Fruit fly (Drosophila melanogaster) whole organism, embryonic: Measurements from ENCODE around the gene ohgt.

ENCODE experiments used
- ATbp ChIP-seq: fragments of 200-800 bp; sonication (Bioruptor generic); optimal IDR thresholded peaks from 2 replicates; lab custom pipeline; 2017; ENCODE audit warnings: missing biosample characterization, mild to moderate bottlenecking, missing genetic modification characterization, missing genetic modification reagents
- Asciz ChIP-seq: fragments of 200-800 bp; sonication (Bioruptor generic); optimal IDR thresholded peaks from 2 replicates; lab custom pipeline; 2017; ENCODE audit warnings: missing biosample characterization, mild to moderate bottlenecking, missing genetic modification characterization, missing genetic modification reagents
- Atf3 ChIP-seq: fragments of 200-800 bp; sonication (Bioruptor generic); optimal IDR thresholded peaks from 3 replicates; lab custom pipeline; 2016; ENCODE audit warnings: missing biosample characterization, missing genetic modification characterization
- CG10321 ChIP-seq: fragments of 200-800 bp; sonication (Bioruptor generic); IDR thresholded peaks from 2 replicates; pipeline ENCODE4 v1.3.6; 2022; ENCODE audit warnings: missing biosample characterization, missing genetic modification characterization
- CG11398 ChIP-seq: fragments of 200-800 bp; sonication (Bioruptor generic); optimal IDR thresholded peaks from 2 replicates; lab custom pipeline; 2016; ENCODE audit warnings: missing biosample characterization, missing genetic modification characterization
- CG13296 ChIP-seq: fragments of 200-800 bp; sonication (Bioruptor generic); optimal IDR thresholded peaks from 3 replicates; lab custom pipeline; 2018; ENCODE audit warnings: missing biosample characterization, mild to moderate bottlenecking, missing genetic modification characterization
- CG13624 ChIP-seq: fragments of 200-800 bp; sonication (Bioruptor generic); optimal IDR thresholded peaks from 2 replicates; lab custom pipeline; 2016; ENCODE audit warnings: missing biosample characterization, missing genetic modification characterization
- CG17385 ChIP-seq: fragments of 200-800 bp; sonication (Bioruptor generic); optimal IDR thresholded peaks from 3 replicates; lab custom pipeline; 2018; ENCODE audit warnings: missing biosample characterization, mild to moderate bottlenecking, missing genetic modification characterization
- CG2678 ChIP-seq: fragments of 200-800 bp; sonication (Bioruptor generic); optimal IDR thresholded peaks from 3 replicates; lab custom pipeline; 2019; ENCODE audit warnings: missing biosample characterization, mild to moderate bottlenecking, missing genetic modification characterization, moderate library complexity
- CG30020 ChIP-seq: fragments of 200-800 bp; optimal IDR thresholded peaks from 2 replicates; lab custom pipeline; 2019; ENCODE audit warnings: missing biosample characterization, mild to moderate bottlenecking, missing genetic modification characterization, moderate library complexity
- CG31365 ChIP-seq: fragments of 200-800 bp; sonication (Bioruptor generic); optimal IDR thresholded peaks from 2 replicates; lab custom pipeline; 2018; ENCODE audit warnings: missing biosample characterization, mild to moderate bottlenecking, missing genetic modification characterization
- CG32767 ChIP-seq: fragments of 200-800 bp; sonication (Bioruptor generic); IDR thresholded peaks from 2 replicates; pipeline ENCODE4 v1.3.6; 2022; ENCODE audit warnings: missing biosample characterization, missing genetic modification characterization
- CG34376 ChIP-seq: fragments of 200-800 bp; sonication (Bioruptor generic); optimal IDR thresholded peaks from 2 replicates; lab custom pipeline; 2018; ENCODE audit warnings: missing biosample characterization, mild to moderate bottlenecking, missing genetic modification characterization
- CG4707 ChIP-seq: fragments of 200-800 bp; sonication (Bioruptor generic); optimal IDR thresholded peaks from 2 replicates; lab custom pipeline; 2018; ENCODE audit warnings: missing biosample characterization, mild to moderate bottlenecking, missing genetic modification characterization, moderate library complexity
- CG6254 ChIP-seq: fragments of 200-800 bp; sonication (Bioruptor generic); optimal IDR thresholded peaks from 3 replicates; lab custom pipeline; 2017; ENCODE audit warnings: mild to moderate bottlenecking, missing biosample characterization, missing genetic modification reagents, missing genetic modification characterization
- CG8290 ChIP-seq, 3 experiments: fragments of 200-800 bp; sonication (Bioruptor generic); optimal IDR thresholded peaks; 2 replicates each; lab custom pipeline; 2016 to 2019; ENCODE audit warnings: missing biosample characterization in 3 of 3, missing genetic modification characterization in 3 of 3, mild to moderate bottlenecking in 2 of 3, moderate library complexity in 1 of 3
- CrebB ChIP-seq: fragments of 200-800 bp; sonication (Bioruptor generic); optimal IDR thresholded peaks from 3 replicates; lab custom pipeline; 2018; ENCODE audit warnings: missing biosample characterization, mild to moderate bottlenecking, missing genetic modification characterization
- Dbx ChIP-seq: fragments of 200-800 bp; sonication (Bioruptor generic); IDR thresholded peaks from 3 replicates; pipeline ENCODE4 v1.3.6; 2022; ENCODE audit warnings: missing biosample characterization, missing genetic modification characterization
- Deaf1 ChIP-seq: fragments of 200-800 bp; optimal IDR thresholded peaks from 3 replicates; lab custom pipeline; 2019; ENCODE audit warnings: missing biosample characterization, mild to moderate bottlenecking, missing genetic modification characterization, moderate library complexity
- Dll ChIP-seq: fragments of 200-800 bp; sonication (Bioruptor generic); IDR thresholded peaks from 4 replicates; pipeline ENCODE4 v1.3.6; 2022; ENCODE audit warnings: missing biosample characterization, missing genetic modification characterization; ENCODE audit not compliant: partially characterized antibody
- E2f2 ChIP-seq: fragments of 200-800 bp; sonication (Bioruptor generic); IDR thresholded peaks from 2 replicates; pipeline ENCODE4 v1.3.6; 2022; ENCODE audit warnings: missing biosample characterization, missing genetic modification characterization
- Eip74EF ChIP-seq, 2 experiments: fragments of 200-800 bp in 1 of 2; fragments of >200 bp in 1 of 2; sonication (Bioruptor generic) in 1 of 2; optimal IDR thresholded peaks; 2 replicates each; lab custom pipeline; 2017 to 2019; ENCODE audit warnings: missing biosample characterization in 2 of 2, missing genetic modification characterization in 2 of 2, mild to moderate bottlenecking in 1 of 2, moderate library complexity in 1 of 2
- Ets65A ChIP-seq: fragments of 200-800 bp; sonication (Bioruptor generic); peaks from one replicate; lab custom pipeline; 2016; ENCODE audit warnings: missing biosample characterization, missing genetic modification characterization
- HLHmδ ChIP-seq: fragments of 200-800 bp; sonication (Bioruptor generic); optimal IDR thresholded peaks from 2 replicates; lab custom pipeline; 2018; ENCODE audit warnings: missing biosample characterization, mild to moderate bottlenecking, missing genetic modification characterization, moderate library complexity
- Mad ChIP-seq: fragments of 200-800 bp; sonication (Bioruptor generic); optimal IDR thresholded peaks from 2 replicates; lab custom pipeline; 2016; ENCODE audit warnings: missing biosample characterization, missing genetic modification characterization
- Meics ChIP-seq: fragments of 200-800 bp; sonication (Bioruptor generic); optimal IDR thresholded peaks from 2 replicates; lab custom pipeline; 2017; ENCODE audit warnings: missing biosample characterization, mild to moderate bottlenecking, missing genetic modification characterization
- Scr ChIP-seq: fragments of 200-800 bp; sonication (Bioruptor generic); IDR thresholded peaks from 2 replicates; pipeline ENCODE4 v1.3.6; 2022; ENCODE audit warnings: missing biosample characterization, missing genetic modification characterization; ENCODE audit not compliant: partially characterized antibody
- Sry-δ ChIP-seq: fragments of 200-800 bp; sonication (Bioruptor generic); optimal IDR thresholded peaks from 2 replicates; lab custom pipeline; 2016; ENCODE audit warnings: missing biosample characterization, missing genetic modification characterization
- Ssrp ChIP-seq: fragments of 200-800 bp; sonication (Bioruptor generic); optimal IDR thresholded peaks from 2 replicates; lab custom pipeline; 2018; ENCODE audit warnings: missing biosample characterization, mild to moderate bottlenecking, missing genetic modification characterization, moderate library complexity
- chm ChIP-seq: fragments of 200-800 bp; sonication (Bioruptor generic); IDR thresholded peaks from 2 replicates; pipeline ENCODE4 v1.3.6; 2022; ENCODE audit warnings: missing biosample characterization, missing genetic modification characterization
- hbn ChIP-seq: fragments of 200-800 bp; sonication (Bioruptor generic); IDR thresholded peaks from 2 replicates; pipeline ENCODE4 v1.3.6; 2022; ENCODE audit warnings: missing biosample characterization, missing genetic modification characterization; ENCODE audit not compliant: partially characterized antibody
- her ChIP-seq: fragments of 200-800 bp; sonication (Bioruptor generic); optimal IDR thresholded peaks from 2 replicates; lab custom pipeline; 2016; ENCODE audit warnings: missing biosample characterization, missing genetic modification characterization
- hkb ChIP-seq, 2 experiments: fragments of 200-800 bp in 1 of 2; fragments of >200 bp in 1 of 2; sonication (Bioruptor generic) in 1 of 2; IDR thresholded peaks in 1 of 2; optimal IDR thresholded peaks in 1 of 2; 2 replicates each; pipeline versions ENCODE4 v1.3.6 to Lab custom; 2017 to 2022; ENCODE audit warnings: missing biosample characterization in 1 of 2, missing genetic modification characterization in 1 of 2
- inv ChIP-seq: fragments of 200-800 bp; sonication (Bioruptor generic); IDR thresholded peaks from 2 replicates; pipeline ENCODE4 v1.3.6; 2022; ENCODE audit warnings: missing biosample characterization, missing genetic modification characterization; ENCODE audit not compliant: partially characterized antibody
- knrl ChIP-seq: fragments of 200-800 bp; sonication (Bioruptor generic); IDR thresholded peaks from 3 replicates; pipeline ENCODE4 v1.3.6; 2022; ENCODE audit warnings: missing biosample characterization, missing genetic modification characterization; ENCODE audit not compliant: partially characterized antibody
- lab ChIP-seq: fragments of 200-800 bp; sonication (Bioruptor generic); optimal IDR thresholded peaks from 3 replicates; lab custom pipeline; 2017; ENCODE audit warnings: missing biosample characterization, missing genetic modification characterization, mild to moderate bottlenecking, moderate library complexity, missing genetic modification reagents
- luna ChIP-seq: fragments of 200-800 bp; sonication (Bioruptor generic); optimal IDR thresholded peaks from 2 replicates; lab custom pipeline; 2016; ENCODE audit warnings: missing biosample characterization, missing genetic modification characterization
- mirr ChIP-seq: fragments of 200-800 bp; sonication (Bioruptor generic); optimal IDR thresholded peaks from 3 replicates; lab custom pipeline; 2018; ENCODE audit warnings: missing biosample characterization, mild to moderate bottlenecking, missing genetic modification characterization
- pfk ChIP-seq: fragments of 200-800 bp; sonication (Bioruptor generic); optimal IDR thresholded peaks from 2 replicates; lab custom pipeline; 2018; ENCODE audit warnings: missing biosample characterization, mild to moderate bottlenecking, missing genetic modification characterization, moderate library complexity
- sc ChIP-seq, 3 experiments: fragments of >200 bp in 2 of 3; fragments of 200-800 bp in 1 of 3; sonication (Bioruptor generic) in 1 of 3; optimal IDR thresholded peaks; 2 replicates in 2 of 3; 3 replicates in 1 of 3; lab custom pipeline; 2017; ENCODE audit warnings: mild to moderate bottlenecking in 1 of 3, missing biosample characterization in 1 of 3, missing genetic modification characterization in 1 of 3, missing genetic modification reagents in 1 of 3
- sd ChIP-seq: fragments of 200-800 bp; sonication (Bioruptor generic); optimal IDR thresholded peaks from 3 replicates; lab custom pipeline; 2018; ENCODE audit warnings: missing biosample characterization, mild to moderate bottlenecking, missing genetic modification characterization, moderate library complexity
- shn ChIP-seq: fragments of 200-800 bp; sonication (Bioruptor generic); optimal IDR thresholded peaks from 3 replicates; lab custom pipeline; 2016; ENCODE audit warnings: missing biosample characterization, missing genetic modification characterization
- sna ChIP-seq: fragments of 200-800 bp; sonication (Bioruptor generic); IDR thresholded peaks from 2 replicates; pipeline ENCODE4 v1.3.6; 2022; ENCODE audit warnings: missing biosample characterization, missing genetic modification characterization; ENCODE audit not compliant: partially characterized antibody
- so ChIP-seq: fragments of 200-800 bp; sonication (Bioruptor generic); IDR thresholded peaks from 3 replicates; pipeline ENCODE4 v1.3.6; 2022; ENCODE audit warnings: missing biosample characterization, missing genetic modification characterization
- sob ChIP-seq: fragments of 200-800 bp; sonication (Bioruptor generic); IDR thresholded peaks from 2 replicates; pipeline ENCODE4 v1.3.6; 2022; ENCODE audit warnings: missing biosample characterization, missing genetic modification characterization
- stwl ChIP-seq: fragments of 200-800 bp; sonication (Bioruptor generic); optimal IDR thresholded peaks from 3 replicates; lab custom pipeline; 2018; ENCODE audit warnings: missing biosample characterization, mild to moderate bottlenecking, missing genetic modification characterization, moderate library complexity

Gene ohgt

DNA sequence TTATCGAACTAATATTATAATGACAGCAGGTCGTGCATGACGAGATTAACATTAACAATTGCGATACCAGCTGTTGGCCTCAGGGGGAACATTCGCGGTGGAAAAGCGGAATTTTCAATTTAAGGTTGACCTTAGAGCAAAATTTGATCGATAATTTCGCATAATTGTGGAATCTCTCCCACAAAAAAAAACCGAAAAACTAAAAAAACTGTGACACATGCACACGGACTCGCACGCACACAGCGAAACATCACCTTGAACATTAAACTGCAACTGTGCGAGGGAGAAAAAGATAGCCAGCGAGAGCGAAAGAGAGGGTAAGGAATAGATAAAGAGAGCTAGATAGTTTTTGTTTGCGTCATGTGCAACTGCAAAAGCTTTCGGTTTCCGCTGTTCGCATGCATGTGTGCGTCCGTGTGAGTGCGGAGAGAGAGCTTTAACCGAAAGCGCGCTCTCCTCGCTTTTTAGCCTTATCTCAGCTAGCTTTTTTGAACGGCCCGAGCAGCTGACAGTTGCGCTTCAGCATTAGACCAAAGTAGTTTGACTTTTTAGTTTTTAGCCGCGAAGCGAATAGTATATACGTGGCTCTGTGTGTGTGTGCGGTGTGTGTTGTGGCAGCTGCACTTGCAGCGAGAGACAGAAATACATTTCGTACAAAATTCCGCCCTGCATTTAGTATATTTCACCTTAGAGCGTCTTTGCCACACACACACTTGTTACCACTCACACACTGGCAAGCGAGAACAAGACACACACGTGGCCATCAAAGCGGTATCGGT lies 44.4 kb downstream of the ohgt start (continued):
- TF ChIP-seq CG2678 (peak; percentile 21), Ssrp (no peak), Asciz (GFP tag; lab: Kevin White, UChicago) (no peak), so (GFP tag; lab: Robert Waterston, UW) (no peak), CG13624 (GFP tag; lab: Kevin White, UChicago) (no peak), CG31365 (tag; lab: Kevin White, UChicago) (peak; percentile 8), HLHmδ (GFP tag; lab: Kevin White, UChicago) (no peak), lab (GFP tag; lab: Kevin White, UChicago) (peak; percentile 19), sc (optimal IDR thresholded peaks at IDR 0.05; lab: Kevin White, UChicago) (no peak), sc (GFP tag; optimal IDR thresholded peaks at IDR 0.05; lab: Kevin White, UChicago) (no peak), stwl (no peak), CG11398 (no peak), sd (tag; lab: Kevin White, UChicago) (peak; percentile 20), hkb (optimal IDR thresholded peaks at IDR 0.05; lab: Kevin White, UChicago) (no peak), hkb (GFP tag; IDR thresholded peaks at IDR 0.05; lab: Robert Waterston, UW) (peak; percentile 30), Deaf1 (tag; lab: Kevin White, UChicago) (peak; percentile 55), E2f2 (no peak), knrl (GFP tag; lab: Robert Waterston, UW) (0 out of 3 replicates have a peak, but pooled peaks have one; percentile 35), CG32767 (GFP tag; lab: Robert Waterston, UW) (no peak), chm (peak; percentile 31; the same call in 1 of the 2 replicates), Sry-δ (GFP tag; lab: Kevin White, UChicago) (no peak), CrebB (tag; lab: Kevin White, UChicago) (no peak), Scr (GFP tag; lab: Robert Waterston, UW) (0 out of 2 replicates have a peak, but pooled peaks have one; percentile 30), CG10321 (GFP tag; lab: Robert Waterston, UW) (peak; percentile 14; the same call in 1 of the 2 replicates), luna (no peak), her (peak; percentile 20), CG6254 (GFP tag; lab: Kevin White, UChicago) (peak; percentile 6), Dll (GFP tag; lab: Robert Waterston, UW) (0 out of 4 replicates have a peak, but pooled peaks have one; percentile 15), CG30020 (tag; lab: Kevin White, UChicago) (no peak), Ets65A (GFP tag; lab: Kevin White, UChicago) (peak; percentile 62), CG13296 (GFP tag; lab: Kevin White, UChicago) (peak; percentile 18), sob (GFP tag; lab: Robert Waterston, UW) (peak; percentile 55), sna (GFP tag; lab: Robert Waterston, UW) (0 out of 2 replicates have a peak, but pooled peaks have one; percentile 19), pfk (GFP tag; lab: Kevin White, UChicago) (no peak), inv (GFP tag; lab: Robert Waterston, UW) (0 out of 2 replicates have a peak, but pooled peaks have one; percentile 24), shn (GFP tag; lab: Kevin White, UChicago) (no peak), ATbp (GFP tag; lab: Kevin White, UChicago) (no peak), Atf3 (GFP tag; lab: Kevin White, UChicago) (no peak), CG4707 (GFP tag; lab: Kevin White, UChicago) (no peak), Mad (peak; percentile 1), Meics (GFP tag; lab: Kevin White, UChicago) (peak; percentile 5), Dbx (GFP tag; lab: Robert Waterston, UW) (peak; percentile 40; the same call in 1 of the 3 replicates), CG8290 (GFP tag; optimal IDR thresholded peaks at IDR 0.05; lab: Kevin White, UChicago) (no peak), CG8290 (tag; optimal IDR thresholded peaks at IDR 0.05; lab: Kevin White, UChicago) (peak in 1 of 2 experiments; percentile 14), mirr (GFP tag; lab: Kevin White, UChicago) (peak; percentile 59), CG34376 (GFP tag; lab: Kevin White, UChicago) (peak; percentile 56), CG17385 (GFP tag; lab: Kevin White, UChicago) (peak; percentile 23), Eip74EF (GFP tag; optimal IDR thresholded peaks at IDR 0.05; lab: Kevin White, UChicago) (no peak), hbn (GFP tag; lab: Robert Waterston, UW) (no peak)
